Fruit fly (Drosophila melanogaster): Measurements from ENCODE around the gene Adar.

Adar gene

DNA sequence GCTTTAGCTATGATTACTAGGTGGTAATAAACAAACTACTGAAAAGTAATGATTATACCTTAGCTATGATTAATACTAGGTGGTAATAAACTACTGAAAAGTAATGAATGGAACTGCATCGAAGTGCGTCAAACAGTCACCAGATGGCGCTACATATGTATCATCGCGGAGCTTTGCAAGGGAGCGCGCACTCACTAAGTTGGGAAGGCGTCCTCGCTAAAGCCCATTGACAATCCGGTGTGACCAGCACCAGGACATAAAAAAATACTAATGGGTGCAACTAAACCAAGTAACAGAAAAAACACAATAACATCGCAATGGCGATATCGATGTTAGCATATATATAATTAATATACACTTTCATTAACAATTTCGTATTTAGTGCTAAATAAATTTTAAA, 899 bp upstream of the Adar start:
- TF ChIP-seq CG6808 (GFP tag; optimal IDR thresholded peaks at IDR 0.05) = no peak
- TF ChIP-seq fkh (GFP tag; optimal IDR thresholded peaks at IDR 0.05) = peak; percentile 2

DNA sequence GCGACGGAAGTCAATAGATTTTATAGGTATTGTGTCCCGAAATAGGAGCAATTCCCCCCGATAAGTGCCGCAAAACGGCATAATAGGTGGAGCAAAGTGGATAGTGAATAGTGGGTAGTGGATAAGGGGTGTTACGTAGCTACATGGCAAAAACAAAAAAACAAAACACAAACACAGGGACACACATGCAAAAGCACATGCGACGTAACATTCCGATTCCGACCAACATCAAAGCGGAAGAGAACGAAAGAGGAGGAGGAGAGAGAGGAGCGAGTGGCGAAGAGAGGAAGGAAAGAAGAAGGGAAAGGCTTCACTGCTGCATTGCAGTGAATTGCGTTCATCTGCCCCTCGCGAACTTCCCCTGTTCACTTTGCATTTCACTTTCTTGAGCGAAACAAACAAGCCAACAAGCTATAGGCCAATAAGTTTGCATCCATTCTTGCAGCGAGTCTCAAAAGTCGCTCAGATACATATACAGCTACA, 863 bp downstream of the Adar start:
- no peak for TF ChIP-seq Ets96B (tag; optimal IDR thresholded peaks at IDR 0.05)
- TF ChIP-seq Blimp-1 (GFP tag; optimal IDR thresholded peaks at IDR 0.05) = peak; percentile 30

DNA sequence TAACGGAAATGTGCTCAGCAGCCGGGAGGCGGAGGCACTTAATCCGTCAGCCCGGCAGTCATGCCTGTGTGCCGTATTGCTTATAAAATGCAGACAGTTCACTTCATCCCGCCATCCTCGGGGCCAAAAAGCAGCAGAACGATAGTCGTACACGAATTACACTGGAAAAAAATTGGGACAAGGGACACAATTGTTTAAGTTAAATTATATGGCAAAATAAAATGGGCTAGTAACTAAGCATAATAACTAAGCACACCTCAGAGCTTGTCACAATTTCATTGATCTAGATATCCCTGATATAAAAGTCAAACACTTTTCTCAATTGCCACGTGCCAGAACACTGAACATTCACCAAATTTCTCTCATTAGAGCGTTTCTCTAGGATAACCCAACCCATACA, 15.7 kb downstream of the Adar start, which contains the start of gene CG32806:
Gene CG32806, plus strand, starts transcription at position 301 of the 400 bp plus-strand sequence.
- TF ChIP-seq vri (GFP tag; optimal IDR thresholded peaks at IDR 0.05) = no peak
- no peak for TF ChIP-seq CG6854 (GFP tag; optimal IDR thresholded peaks at IDR 0.05)
- no peak for TF ChIP-seq Lpt (GFP tag; optimal IDR thresholded peaks at IDR 0.05)
- TF ChIP-seq Met (GFP tag; optimal IDR thresholded peaks at IDR 0.05) = no peak
- no peak for TF ChIP-seq CG6792 (GFP tag; optimal IDR thresholded peaks at IDR 0.05)
- TF ChIP-seq CG34406 (GFP tag; optimal IDR thresholded peaks at IDR 0.05) = no peak
- TF ChIP-seq fkh (GFP tag; optimal IDR thresholded peaks at IDR 0.05) = no peak
- TF ChIP-seq CG8319 (GFP tag; optimal IDR thresholded peaks at IDR 0.05) = no peak

DNA sequence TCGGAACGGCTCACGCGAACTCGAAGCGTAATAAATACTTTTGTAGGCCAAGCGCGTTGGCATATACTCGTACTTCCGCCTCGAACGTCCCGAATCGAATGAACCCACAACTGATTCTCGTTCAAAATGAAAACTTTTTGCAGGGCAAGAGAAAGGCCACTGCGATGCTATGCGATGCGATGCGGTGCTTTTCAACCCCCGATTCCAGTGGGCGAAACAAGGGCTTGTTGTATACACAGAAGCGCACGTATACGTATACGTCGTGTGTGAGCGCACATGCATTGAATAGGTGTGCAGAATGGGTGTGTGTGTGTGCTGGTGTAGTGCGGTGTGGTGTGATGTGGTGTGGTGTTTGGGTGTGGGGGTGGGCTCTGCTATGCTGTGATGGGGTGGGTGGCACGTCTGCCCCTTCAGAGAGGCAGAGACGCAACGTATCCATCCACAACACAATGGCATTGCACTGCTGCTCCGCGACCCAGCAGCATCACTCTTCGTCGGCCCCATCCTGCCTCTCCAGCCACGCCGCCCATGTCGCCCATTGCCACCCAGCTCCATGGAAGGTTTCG, 20.4 kb downstream of the Adar start:
- TF ChIP-seq CG7368 (GFP tag; optimal IDR thresholded peaks at IDR 0.05) = peak; percentile 66
- TF ChIP-seq lz (GFP tag; optimal IDR thresholded peaks at IDR 0.05) = no peak
- no peak for TF ChIP-seq CG8632 (GFP tag; optimal IDR thresholded peaks at IDR 0.05)

DNA sequence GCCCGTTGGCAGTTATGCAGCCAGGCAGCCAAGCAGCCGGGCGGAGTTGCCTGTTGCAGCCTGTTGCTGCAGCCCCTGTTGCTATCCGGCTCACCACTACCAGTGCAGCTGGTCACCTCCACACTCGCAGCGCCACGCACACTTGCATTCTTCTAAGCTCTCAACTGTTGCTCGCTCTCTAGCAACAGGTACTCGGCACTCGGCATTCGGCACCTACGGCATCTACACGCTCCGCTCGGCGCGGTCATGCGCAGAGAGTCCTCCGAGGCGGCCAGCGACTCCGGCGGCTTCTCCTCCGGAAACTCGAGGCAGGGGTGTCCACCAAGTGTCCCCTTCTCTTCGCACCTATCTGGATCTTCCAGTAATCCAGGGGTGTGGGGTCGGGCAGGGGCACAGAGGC, 37.6 kb downstream of the Adar start:
- TF ChIP-seq Hr4 (GFP tag; optimal IDR thresholded peaks at IDR 0.05) (no peak), ss (GFP tag; optimal IDR thresholded peaks at IDR 0.05) (no peak), spab (GFP tag; optimal IDR thresholded peaks at IDR 0.05) (no peak)

DNA sequence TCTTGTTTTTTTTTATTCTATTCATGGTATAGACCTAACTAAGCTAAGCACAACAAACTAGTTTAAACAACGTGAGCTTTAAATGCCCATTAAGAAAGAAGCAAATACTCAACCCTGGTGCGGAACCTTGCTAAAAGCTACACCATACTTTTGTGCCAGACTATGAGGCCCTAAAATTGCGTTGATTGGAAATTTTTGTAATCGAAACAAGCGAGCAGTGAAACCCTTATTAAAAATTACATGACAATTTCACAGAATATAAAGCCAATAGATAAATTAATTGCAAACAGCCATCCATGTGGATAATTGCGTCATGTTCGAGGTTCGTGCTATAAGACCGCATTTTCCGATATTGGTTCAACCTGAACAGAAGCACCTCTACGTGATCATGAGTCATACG, 45.5 kb downstream of the Adar start:
- TF ChIP-seq acj6 (GFP tag; optimal IDR thresholded peaks at IDR 0.05) = no peak
- TF ChIP-seq esn (GFP tag; optimal IDR thresholded peaks at IDR 0.05) = no peak
- TF ChIP-seq CG9139 (GFP tag; optimal IDR thresholded peaks at IDR 0.05) = no peak
- TF ChIP-seq Smox (GFP tag; optimal IDR thresholded peaks at IDR 0.05) = no peak
- no peak for TF ChIP-seq CG6854 (GFP tag; optimal IDR thresholded peaks at IDR 0.05)
- TF ChIP-seq CG6808 (GFP tag; optimal IDR thresholded peaks at IDR 0.05) = no peak
- TF ChIP-seq CG8319 (GFP tag; optimal IDR thresholded peaks at IDR 0.05) = no peak
- no peak for TF ChIP-seq OdsH (GFP tag; optimal IDR thresholded peaks at IDR 0.05)
- TF ChIP-seq ss (GFP tag; optimal IDR thresholded peaks at IDR 0.05) = no peak
- TF ChIP-seq eg (GFP tag; IDR thresholded peaks at IDR 0.05) = no peak
- no peak for TF ChIP-seq CG15336 (GFP tag; IDR thresholded peaks at IDR 0.05)
- TF ChIP-seq Lpt (GFP tag; optimal IDR thresholded peaks at IDR 0.05) = no peak
- TF ChIP-seq dac (GFP tag; optimal IDR thresholded peaks at IDR 0.05) = no peak
- no peak for TF ChIP-seq CG6163 (GFP tag; IDR thresholded peaks at IDR 0.05)
- TF ChIP-seq Sox14 (GFP tag; optimal IDR thresholded peaks at IDR 0.05) = no peak

DNA sequence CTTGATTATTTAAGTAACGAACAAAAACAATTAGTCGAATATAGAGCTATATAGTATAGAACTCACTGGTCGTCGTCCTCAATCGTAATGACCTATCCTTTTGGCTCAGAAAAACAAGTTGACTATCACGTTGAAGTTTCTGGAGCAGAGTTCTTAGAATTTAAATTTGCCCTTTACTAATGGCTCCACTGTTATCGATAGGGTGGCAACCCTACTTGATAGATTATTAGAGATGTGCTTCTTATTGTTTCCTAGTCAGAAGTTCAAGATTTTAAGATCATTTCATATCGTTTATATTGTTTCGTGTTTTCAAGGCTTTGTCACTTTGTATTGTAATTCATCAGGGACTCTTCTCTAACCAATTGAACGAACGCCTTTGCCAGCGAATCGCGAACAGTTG, 46.7 kb downstream of the Adar start, which contains the start of gene CG14810:
Gene CG14810, minus strand, starts transcription at position 101 of the 400 bp plus-strand sequence.
- TF ChIP-seq CG34406 (GFP tag; optimal IDR thresholded peaks at IDR 0.05) (no peak), CG31627 (GFP tag; optimal IDR thresholded peaks at IDR 0.05) (no peak), Gug (GFP tag; IDR thresholded peaks at IDR 0.05) (no peak), CG4318 (GFP tag; optimal IDR thresholded peaks at IDR 0.05) (no peak), vri (GFP tag; optimal IDR thresholded peaks at IDR 0.05) (no peak), CG6276 (GFP tag; optimal IDR thresholded peaks at IDR 0.05) (no peak), svp (GFP tag) (no peak)
